Worm (Caenorhabditis elegans): ENCODE measurements around the gene ssp-36.

- TF ChIP-seq F57A8.1 (GFP tag; optimal IDR thresholded peaks at IDR 0.05) (no peak), snpc-4 (GFP tag; optimal IDR thresholded peaks at IDR 0.05) (no peak), snpc-4 (tag; optimal IDR thresholded peaks at IDR 0.05) (no peak), lin-54 (GFP tag; optimal IDR thresholded peaks at IDR 0.05) (no peak), ama-1 (optimal IDR thresholded peaks at IDR 0.05) (no peak), ama-1 (GFP tag; optimal IDR thresholded peaks at IDR 0.05) (no peak), unc-130 (GFP tag; optimal IDR thresholded peaks at IDR 0.05) (no peak), madf-3 (GFP tag; IDR thresholded peaks at IDR 0.05) (no peak), attf-5 (GFP tag; optimal IDR thresholded peaks at IDR 0.05) (peak; percentile 16), T26A5.8 (tag; optimal IDR thresholded peaks at IDR 0.05) (no peak), sdz-38 (tag; optimal IDR thresholded peaks at IDR 0.05) (no peak), lir-1 (GFP tag; conservative IDR thresholded peaks at IDR 0.05) (no peak), C06A6.2 (GFP tag; conservative IDR thresholded peaks at IDR 0.05) (no peak)
Measured at ce11 chrIV:9803544-9803943, 37.4 kb upstream of the ssp-36 start.

All from whole organism, young adult.